Worm (Caenorhabditis elegans) whole organism, young adult: ENCODE data around the gene F54F12.1.

ENCODE experiments used
- B0336.3 ChIP-seq: fragments of 200-800 bp; sonication (Bioruptor generic); IDR thresholded peaks from 2 replicates; pipeline ENCODE4 v1.3.6; 2022; ENCODE audit warnings: missing genetic modification characterization, missing compliant biosample characterization
- C06A6.2 ChIP-seq: fragments of 200-800 bp; sonication (Bioruptor generic); conservative IDR thresholded peaks from 2 replicates; pipeline ENCODE4 v1.3.6; 2022; ENCODE audit warnings: missing genetic modification characterization, missing compliant biosample characterization
- F23B12.7 ChIP-seq: sonication (generic microtip); optimal IDR thresholded peaks from 2 replicates; lab custom pipeline; 2017; ENCODE audit warnings: missing genetic modification characterization, mild to moderate bottlenecking, missing compliant biosample characterization, antibody characterized with exemption, moderate library complexity; ENCODE audit not compliant: insufficient read depth
- F33H1.4 ChIP-seq: fragments of 200-800 bp; sonication (Bioruptor generic); IDR thresholded peaks from 2 replicates; pipeline ENCODE4 v1.3.6; 2022; ENCODE audit warnings: missing genetic modification reagents, missing genetic modification characterization, missing compliant biosample characterization
- F37B4.10 ChIP-seq: fragments of 200-800 bp; sonication (Bioruptor generic); IDR thresholded peaks from 2 replicates; pipeline ENCODE4 v1.3.6; 2022; ENCODE audit warnings: missing genetic modification characterization, missing compliant biosample characterization
- F39B2.1 ChIP-seq: fragments of 200-800 bp; sonication (Bioruptor generic); IDR thresholded peaks from 2 replicates; pipeline ENCODE4 v1.3.6; 2022; ENCODE audit warnings: missing genetic modification reagents, missing genetic modification characterization, missing compliant biosample characterization
- F52B5.7 ChIP-seq: sonication (generic microtip); optimal IDR thresholded peaks from 2 replicates; lab custom pipeline; 2016; ENCODE audit warnings: mild to moderate bottlenecking, missing genetic modification characterization, missing compliant biosample characterization
- K12H6.12 ChIP-seq: fragments of 200-800 bp; sonication (Bioruptor generic); optimal IDR thresholded peaks from 2 replicates; lab custom pipeline; 2018; ENCODE audit warnings: mild to moderate bottlenecking, missing genetic modification characterization, missing compliant biosample characterization
- T26A5.8 ChIP-seq: sonication (generic microtip); optimal IDR thresholded peaks from 2 replicates; lab custom pipeline; 2016; ENCODE audit warnings: missing genetic modification characterization, missing compliant biosample characterization
- Y53F4B.3 ChIP-seq: fragments of 200-800 bp; sonication (Bioruptor generic); IDR thresholded peaks from 2 replicates; pipeline ENCODE4 v1.3.6; 2022; ENCODE audit warnings: missing genetic modification reagents, missing genetic modification characterization, missing compliant biosample characterization
- Y56A3A.18 ChIP-seq: fragments of 200-800 bp; sonication (Bioruptor generic); IDR thresholded peaks from 2 replicates; pipeline ENCODE4 v1.3.6; 2022; ENCODE audit warnings: missing genetic modification reagents, missing genetic modification characterization, missing compliant biosample characterization
- Y67H2A.10 ChIP-seq: fragments of 200-800 bp; sonication (Bioruptor generic); conservative IDR thresholded peaks from 2 replicates; pipeline ENCODE4 v1.3.6; 2022; ENCODE audit warnings: missing genetic modification reagents, missing genetic modification characterization, missing compliant biosample characterization
- Y79H2A.3 ChIP-seq: fragments of 200-800 bp; sonication (Bioruptor generic); conservative IDR thresholded peaks from 2 replicates; pipeline ENCODE4 v1.3.6; 2022; ENCODE audit warnings: missing genetic modification reagents, missing genetic modification characterization, missing compliant biosample characterization
- Y95B8A.8 ChIP-seq: fragments of 200-800 bp; sonication (Bioruptor generic); IDR thresholded peaks from 2 replicates; pipeline ENCODE4 v1.3.6; 2022; ENCODE audit warnings: missing genetic modification reagents, missing genetic modification characterization, missing compliant biosample characterization
- aptf-2 ChIP-seq: fragments of 200-800 bp; sonication (Bioruptor generic); conservative IDR thresholded peaks from 2 replicates; pipeline ENCODE4 v1.3.6; 2022; ENCODE audit warnings: missing genetic modification reagents, missing genetic modification characterization, missing compliant biosample characterization
- atf-7 ChIP-seq: sonication (generic microtip); optimal IDR thresholded peaks from 2 replicates; lab custom pipeline; 2017; ENCODE audit warnings: mild to moderate bottlenecking, missing genetic modification characterization, missing compliant biosample characterization
- attf-5 ChIP-seq: fragments of 200-800 bp; sonication (Bioruptor generic); optimal IDR thresholded peaks from 2 replicates; lab custom pipeline; 2018; ENCODE audit warnings: mild to moderate bottlenecking, missing genetic modification characterization, missing compliant biosample characterization
- cebp-2 ChIP-seq: fragments of 200-800 bp; sonication (Bioruptor generic); IDR thresholded peaks from 2 replicates; pipeline ENCODE4 v1.3.6; 2022; ENCODE audit warnings: missing genetic modification characterization, missing compliant biosample characterization
- ceh-100 ChIP-seq: fragments of 200-800 bp; sonication (Bioruptor generic); IDR thresholded peaks from 2 replicates; pipeline ENCODE4 v1.3.6; 2022; ENCODE audit warnings: missing genetic modification reagents, missing genetic modification characterization, missing compliant biosample characterization
- chd-7 ChIP-seq: sonication (generic microtip); optimal IDR thresholded peaks from 2 replicates; lab custom pipeline; 2016; ENCODE audit warnings: mild to moderate bottlenecking, missing genetic modification characterization, moderate library complexity, missing compliant biosample characterization
- die-1 ChIP-seq: sonication (generic microtip); optimal IDR thresholded peaks from 2 replicates; lab custom pipeline; 2016; ENCODE audit warnings: missing genotype, mild to moderate bottlenecking, missing genetic modification characterization, missing compliant biosample characterization
- dpff-1 ChIP-seq: sonication (generic microtip); optimal IDR thresholded peaks from 2 replicates; lab custom pipeline; 2017; ENCODE audit warnings: mild to moderate bottlenecking, missing genetic modification characterization, missing compliant biosample characterization
- dpl-1 ChIP-seq: fragments of 150-350 bp; optimal IDR thresholded peaks from 2 replicates; lab custom pipeline; 2014; ENCODE audit warnings: missing biosample characterization, missing genetic modification reagents, missing genetic modification characterization
- efl-1 ChIP-seq: fragments of 150-350 bp; optimal IDR thresholded peaks from 2 replicates; lab custom pipeline; 2014; ENCODE audit warnings: missing biosample characterization, missing genetic modification reagents, missing genetic modification characterization
- egl-18 ChIP-seq: fragments of 200-800 bp; sonication (Bioruptor generic); IDR thresholded peaks from 2 replicates; pipeline ENCODE4 v1.3.6; 2022; ENCODE audit warnings: missing genetic modification reagents, missing genetic modification characterization, missing compliant biosample characterization
- egrh-3 ChIP-seq: fragments of 200-800 bp; sonication (Bioruptor generic); IDR thresholded peaks from 2 replicates; pipeline ENCODE4 v1.3.6; 2022; ENCODE audit warnings: missing genetic modification reagents, missing genetic modification characterization, missing compliant biosample characterization
- gei-17 ChIP-seq: fragments of 200-800 bp; sonication (Bioruptor generic); optimal IDR thresholded peaks from 2 replicates; lab custom pipeline; 2018; ENCODE audit warnings: mild to moderate bottlenecking, missing genetic modification characterization, missing compliant biosample characterization
- him-1 ChIP-seq: sonication (generic microtip); optimal IDR thresholded peaks from 2 replicates; lab custom pipeline; 2016; ENCODE audit warnings: missing genotype, missing genetic modification reagents, missing genetic modification characterization, missing compliant biosample characterization
- hsf-1 ChIP-seq: fragments of 200-800 bp; sonication (Bioruptor generic); IDR thresholded peaks from 2 replicates; pipeline ENCODE4 v1.3.6; 2022; ENCODE audit warnings: missing genetic modification reagents, missing genetic modification characterization, missing compliant biosample characterization
- lin-26 ChIP-seq: fragments of 200-800 bp; sonication (Bioruptor generic); IDR thresholded peaks from 2 replicates; pipeline ENCODE4 v1.3.6; 2022; ENCODE audit warnings: missing genetic modification reagents, missing genetic modification characterization, missing compliant biosample characterization
- lin-35 ChIP-seq, 3 experiments: fragments of 150-350 bp in 2 of 3; sonication (generic microtip) in 1 of 3; optimal IDR thresholded peaks; 2 replicates each; lab custom pipeline; 2014 to 2018; ENCODE audit warnings: missing biosample characterization in 3 of 3, missing genetic modification characterization in 3 of 3, missing genetic modification reagents in 3 of 3
- lir-1 ChIP-seq: fragments of 200-800 bp; sonication (Bioruptor generic); conservative IDR thresholded peaks from 2 replicates; pipeline ENCODE4 v1.3.6; 2022; ENCODE audit warnings: missing genetic modification reagents, missing genetic modification characterization, missing compliant biosample characterization
- lsl-1 ChIP-seq: fragments of 200-800 bp; sonication (Bioruptor generic); optimal IDR thresholded peaks from 2 replicates; lab custom pipeline; 2018; ENCODE audit warnings: mild to moderate bottlenecking, missing genetic modification characterization, moderate library complexity, missing compliant biosample characterization
- madf-8 ChIP-seq: fragments of 200-800 bp; sonication (Bioruptor generic); conservative IDR thresholded peaks from 2 replicates; pipeline ENCODE4 v1.3.6; 2022; ENCODE audit warnings: missing genetic modification reagents, missing genetic modification characterization, missing compliant biosample characterization
- mel-28 ChIP-seq: sonication (generic microtip); optimal IDR thresholded peaks from 2 replicates; lab custom pipeline; 2016; ENCODE audit warnings: borderline replicate concordance, mild to moderate bottlenecking, missing genetic modification characterization, missing compliant biosample characterization
- nhr-90 ChIP-seq: sonication (generic microtip); optimal IDR thresholded peaks from 2 replicates; lab custom pipeline; 2016; ENCODE audit warnings: missing genotype, mild to moderate bottlenecking, missing genetic modification characterization, missing compliant biosample characterization
- rec-8 ChIP-seq, 2 experiments: sonication (generic microtip); optimal IDR thresholded peaks; 2 replicates each; lab custom pipeline; 2016; ENCODE audit warnings: mild to moderate bottlenecking in 2 of 2, missing genetic modification characterization in 2 of 2, missing genetic modification reagents in 2 of 2, missing genotype in 2 of 2, missing biosample characterization in 1 of 2, missing compliant biosample characterization in 1 of 2, moderate library complexity in 1 of 2
- sdz-38 ChIP-seq: sonication (generic microtip); optimal IDR thresholded peaks from 2 replicates; lab custom pipeline; 2016; ENCODE audit warnings: missing genotype, missing genetic modification characterization, missing compliant biosample characterization
- sea-2 ChIP-seq: fragments of 200-800 bp; sonication (Bioruptor generic); IDR thresholded peaks from 2 replicates; pipeline ENCODE4 v1.3.6; 2022; ENCODE audit warnings: missing genetic modification characterization, missing compliant biosample characterization
- snpc-3.4 ChIP-seq: sonication (generic microtip); optimal IDR thresholded peaks from 2 replicates; lab custom pipeline; 2017; ENCODE audit warnings: missing genetic modification characterization, mild to moderate bottlenecking, missing compliant biosample characterization, antibody characterized with exemption, moderate library complexity, missing genotype, missing genetic modification reagents
- xnd-1 ChIP-seq: sonication (generic microtip); optimal IDR thresholded peaks from 2 replicates; lab custom pipeline; 2016; ENCODE audit warnings: missing genotype, missing genetic modification reagents, missing genetic modification characterization, missing compliant biosample characterization
- zim-3 ChIP-seq: sonication (generic microtip); optimal IDR thresholded peaks from 2 replicates; lab custom pipeline; 2017; ENCODE audit warnings: mild to moderate bottlenecking, missing genetic modification characterization, moderate library complexity, missing compliant biosample characterization
- ztf-22 ChIP-seq: fragments of 200-800 bp; sonication (Bioruptor generic); optimal IDR thresholded peaks from 2 replicates; lab custom pipeline; 2018; ENCODE audit warnings: mild to moderate bottlenecking, missing genetic modification characterization, moderate library complexity, missing compliant biosample characterization
- ztf-25 ChIP-seq: fragments of 200-800 bp; sonication (Bioruptor generic); IDR thresholded peaks from 2 replicates; pipeline ENCODE4 v1.3.6; 2022; ENCODE audit warnings: missing genetic modification reagents, missing genetic modification characterization, missing compliant biosample characterization
- ztf-26 ChIP-seq: sonication (generic microtip); optimal IDR thresholded peaks from 2 replicates; lab custom pipeline; 2017; ENCODE audit warnings: missing genetic modification characterization, missing compliant biosample characterization

F54F12.1 gene

ce11 chrIII:13015754-13016317 lies 39.4 kb downstream of the F54F12.1 start (continued):
- TF ChIP-seq atf-7 (tag; lab: Kevin White, UChicago) (peak; percentile 1), sdz-38 (tag; lab: Kevin White, UChicago) (no peak), efl-1 (GFP tag; lab: Kevin White, UChicago) (no peak), Y53F4B.3 (GFP tag; lab: Robert Waterston, UW) (no peak), chd-7 (tag; lab: Kevin White, UChicago) (peak; percentile 18), F37B4.10 (no peak), zim-3 (tag; lab: Kevin White, UChicago) (no peak), lir-1 (GFP tag; lab: Robert Waterston, UW) (0 out of 2 replicates have a peak, but pooled peaks have one; percentile 53), ztf-26 (tag; lab: Kevin White, UChicago) (peak; percentile 50), die-1 (tag; lab: Kevin White, UChicago) (peak; percentile 63), lin-26 (GFP tag; lab: Robert Waterston, UW) (peak; percentile 93), T26A5.8 (tag; lab: Kevin White, UChicago) (no peak), F39B2.1 (GFP tag; lab: Robert Waterston, UW) (no peak), C06A6.2 (GFP tag; lab: Robert Waterston, UW) (peak; percentile 30; the same call in 1 of the 2 replicates), attf-5 (peak; percentile 25), sea-2 (no peak), ztf-25 (GFP tag; lab: Robert Waterston, UW) (0 out of 2 replicates have a peak, but pooled peaks have one; percentile 54), snpc-3.4 (tag; lab: Kevin White, UChicago) (peak; percentile 31), Y56A3A.18 (GFP tag; lab: Robert Waterston, UW) (no peak), lsl-1 (GFP tag; lab: Kevin White, UChicago) (peak; percentile 23), gei-17 (GFP tag; lab: Kevin White, UChicago) (no peak), F33H1.4 (peak; percentile 42; the same call in 1 of the 2 replicates), lin-35 (GFP tag; optimal IDR thresholded peaks at IDR 0.05; lab: Kevin White, UChicago) (peak in 1 of 3 experiments; percentile 44), Y95B8A.8 (GFP tag; lab: Robert Waterston, UW) (no peak), him-1 (tag; lab: Kevin White, UChicago) (peak; percentile 69), B0336.3 (0 out of 2 replicates have a peak, but pooled peaks have one; percentile 34), egrh-3 (GFP tag; lab: Robert Waterston, UW) (peak; percentile 44; the same call in 1 of the 2 replicates), madf-8 (no peak), hsf-1 (no peak), nhr-90 (tag; lab: Kevin White, UChicago) (peak; percentile 66), rec-8 (tag; optimal IDR thresholded peaks at IDR 0.05; lab: Kevin White, UChicago) (peak; percentile 12 to 37), cebp-2 (GFP tag; lab: Robert Waterston, UW) (no peak)
- TF ChIP-seq, all 124 proteins: peak for 57

ce11 chrIII:13013912-13014311 lies 41.3 kb downstream of the F54F12.1 start:
- no peak for TF ChIP-seq dpff-1
- no peak for TF ChIP-seq Y79H2A.3 (GFP tag; lab: Robert Waterston, UW)
- no peak for TF ChIP-seq mel-28 (tag; lab: Kevin White, UChicago)
- TF ChIP-seq K12H6.12 (tag; lab: Kevin White, UChicago), result no peak
- no peak for TF ChIP-seq hsf-1
- TF ChIP-seq dpl-1, result no peak
- no peak for TF ChIP-seq aptf-2
- no peak for TF ChIP-seq ceh-100 (GFP tag; lab: Robert Waterston, UW)
- no peak for TF ChIP-seq lir-1 (GFP tag; lab: Robert Waterston, UW)
- TF ChIP-seq ztf-26 (tag; lab: Kevin White, UChicago), result no peak
- TF ChIP-seq egl-18 (GFP tag; lab: Robert Waterston, UW), result no peak
- no peak for TF ChIP-seq Y67H2A.10 (GFP tag; lab: Robert Waterston, UW)
- no peak for TF ChIP-seq F23B12.7 (tag; lab: Kevin White, UChicago)
- no peak for TF ChIP-seq xnd-1
- no peak for TF ChIP-seq T26A5.8 (tag; lab: Kevin White, UChicago)
- TF ChIP-seq ztf-22 (GFP tag; lab: Kevin White, UChicago), result no peak
- TF ChIP-seq F52B5.7, result no peak
- no peak for TF ChIP-seq lin-26 (GFP tag; lab: Robert Waterston, UW)
